Fruit fly (Drosophila melanogaster): ENCODE data around the gene CG42586.

Gene CG42586

DNA sequence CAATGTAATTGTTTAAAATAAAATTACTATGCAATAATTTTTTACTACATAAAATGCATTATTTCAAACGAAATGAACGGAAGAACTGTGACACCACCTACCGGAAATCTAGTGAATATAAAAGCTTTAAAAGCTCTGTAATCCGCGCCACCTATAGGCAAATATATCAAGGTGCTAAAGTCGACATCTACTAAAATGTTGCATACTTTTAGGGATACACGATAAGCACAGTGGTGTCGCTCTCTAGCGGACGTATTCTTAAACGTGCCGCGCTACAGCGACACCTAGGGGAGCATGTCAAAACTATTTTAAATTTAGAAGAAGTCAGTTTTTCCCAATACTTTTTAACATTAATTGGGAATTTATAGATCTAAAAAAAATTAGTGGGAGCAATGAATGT lies 35.4 kb downstream of the CG42586 start (continued):
- no peak for TF ChIP-seq CG15011 (GFP tag; optimal IDR thresholded peaks at IDR 0.05)
- peak; percentile 15 for TF ChIP-seq Oli (tag; optimal IDR thresholded peaks at IDR 0.05)
- peak; percentile 78 for TF ChIP-seq CG4854 (GFP tag; optimal IDR thresholded peaks at IDR 0.05)
- peak; percentile 79; the same call in 2 of the 3 replicates for TF ChIP-seq ase (GFP tag; IDR thresholded peaks at IDR 0.05)
- TF ChIP-seq cad (GFP tag; optimal IDR thresholded peaks at IDR 0.05) = no peak
- peak; percentile 94 for TF ChIP-seq CG32532 (GFP tag; IDR thresholded peaks at IDR 0.05)
- peak; percentile 35; the same call in 1 of the 3 replicates for TF ChIP-seq Opbp (GFP tag; IDR thresholded peaks at IDR 0.05; ENCODE audit: partially characterized antibody)
- no peak for TF ChIP-seq Dfd (GFP tag; optimal IDR thresholded peaks at IDR 0.05)
- TF ChIP-seq CG9609 (GFP tag; optimal IDR thresholded peaks at IDR 0.05) = peak; percentile 51
- peak; percentile 27 for TF ChIP-seq CG3281 (GFP tag; optimal IDR thresholded peaks at IDR 0.05)
- TF ChIP-seq Mrtf (GFP tag; IDR thresholded peaks at IDR 0.05) = peak; percentile 79; the same call in 2 of the 3 replicates
- TF ChIP-seq dysf (GFP tag; IDR thresholded peaks at IDR 0.05) = peak; percentile 81
- TF ChIP-seq nom (GFP tag; optimal IDR thresholded peaks at IDR 0.05) = no peak
- peak; percentile 70 for TF ChIP-seq btn (GFP tag; optimal IDR thresholded peaks at IDR 0.05)
- TF ChIP-seq Fer1 (GFP tag; optimal IDR thresholded peaks at IDR 0.05) = peak; percentile 61
- peak; percentile 86 for TF ChIP-seq Antp (GFP tag; optimal IDR thresholded peaks at IDR 0.05)
- TF ChIP-seq CG12155 (GFP tag; optimal IDR thresholded peaks at IDR 0.05) = peak; percentile 54
- TF ChIP-seq Ets65A (GFP tag) = peak; percentile 96
- peak; percentile 39 for TF ChIP-seq slou (GFP tag; optimal IDR thresholded peaks at IDR 0.05)
- TF ChIP-seq run (tag; optimal IDR thresholded peaks at IDR 0.05) = no peak
- TF ChIP-seq ro (GFP tag; IDR thresholded peaks at IDR 0.05) = no peak; the same call in none of the 2 replicates
- peak; percentile 78; the same call in 2 of the 3 replicates for TF ChIP-seq otp (GFP tag; IDR thresholded peaks at IDR 0.05)
- TF ChIP-seq CG1647 (GFP tag; optimal IDR thresholded peaks at IDR 0.05) = peak; percentile 52
- no peak for TF ChIP-seq vfl (GFP tag; optimal IDR thresholded peaks at IDR 0.05)
- peak; percentile 25 for TF ChIP-seq Neu2 (GFP tag; optimal IDR thresholded peaks at IDR 0.05; ENCODE audit: borderline replicate concordance)
- peak; percentile 22 for TF ChIP-seq CG12769 (tag; optimal IDR thresholded peaks at IDR 0.05)
- TF ChIP-seq Nf-YC (tag; optimal IDR thresholded peaks at IDR 0.05) = peak; percentile 60
- peak; percentile 50 for TF ChIP-seq CG12071 (GFP tag; optimal IDR thresholded peaks at IDR 0.05)
- no peak for TF ChIP-seq eve (GFP tag; optimal IDR thresholded peaks at IDR 0.05)

DNA sequence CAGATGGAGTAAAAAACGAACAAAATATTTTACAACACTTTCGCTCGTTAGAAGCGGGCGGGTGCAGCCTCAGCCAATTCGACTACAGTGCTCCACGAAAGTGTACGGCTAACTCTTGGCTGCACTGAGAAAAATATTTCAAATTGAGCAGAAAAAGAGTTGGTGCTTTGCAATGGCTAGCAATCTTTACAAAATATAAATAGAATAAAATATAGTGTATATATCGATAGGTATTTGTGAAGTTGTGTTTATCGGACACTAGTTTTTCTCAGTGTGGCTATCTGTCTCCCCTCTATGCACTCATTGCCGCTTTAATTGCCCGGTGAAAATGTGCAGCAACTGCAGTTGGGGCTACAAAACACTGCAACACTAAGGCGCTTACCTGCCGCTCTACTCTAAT lies 40.1 kb downstream of the CG42586 start:
- TF ChIP-seq CG11398 (GFP tag; optimal IDR thresholded peaks at IDR 0.05) (no peak), Nf-YA (GFP tag; IDR thresholded peaks at IDR 0.05) (0 out of 2 replicates have a peak, but pooled peaks have one; percentile 53), Hmr (GFP tag; optimal IDR thresholded peaks at IDR 0.05) (no peak), Usf (GFP tag; optimal IDR thresholded peaks at IDR 0.05) (peak; percentile 4), CG4404 (GFP tag; IDR thresholded peaks at IDR 0.05) (no peak), CG18476 (GFP tag; optimal IDR thresholded peaks at IDR 0.05) (peak; percentile 19), cad (GFP tag; optimal IDR thresholded peaks at IDR 0.05) (no peak), yki (optimal IDR thresholded peaks at IDR 0.05) (no peak), odd (GFP tag; optimal IDR thresholded peaks at IDR 0.05) (no peak), CG14667 (GFP tag; IDR thresholded peaks at IDR 0.05) (no peak), CG10654 (GFP tag; optimal IDR thresholded peaks at IDR 0.05) (no peak), slou (GFP tag; optimal IDR thresholded peaks at IDR 0.05) (peak; percentile 19), CG7928 (GFP tag; optimal IDR thresholded peaks at IDR 0.05) (no peak), toy (GFP tag; IDR thresholded peaks at IDR 0.05) (no peak), wek (GFP tag; optimal IDR thresholded peaks at IDR 0.05) (peak; percentile 3), Asciz (GFP tag; optimal IDR thresholded peaks at IDR 0.05) (no peak), stc (GFP tag; IDR thresholded peaks at IDR 0.05) (no peak), knrl (GFP tag; IDR thresholded peaks at IDR 0.05; ENCODE audit: partially characterized antibody) (no peak), pita (GFP tag; optimal IDR thresholded peaks at IDR 0.05) (no peak), tap (tag; optimal IDR thresholded peaks at IDR 0.05) (no peak), Dll (GFP tag; IDR thresholded peaks at IDR 0.05; ENCODE audit: partially characterized antibody) (no peak), nom (GFP tag; optimal IDR thresholded peaks at IDR 0.05) (no peak), H2.0 (GFP tag; IDR thresholded peaks at IDR 0.05) (peak; percentile 58), prd (optimal IDR thresholded peaks at IDR 0.05) (no peak), prd (GFP tag; IDR thresholded peaks at IDR 0.05) (no peak), CG17802 (tag; optimal IDR thresholded peaks at IDR 0.05) (no peak), abd-A (tag; optimal IDR thresholded peaks at IDR 0.05) (no peak)

Data from whole organism, embryonic.